Fruit fly (Drosophila melanogaster) whole organism, pupa: ENCODE results near the gene CG9500.

ENCODE experiments used
- CG17806 ChIP-seq: fragments of 200-800 bp; sonication (Bioruptor generic); optimal IDR thresholded peaks from 2 replicates; lab custom pipeline; 2018; ENCODE audit warnings: missing biosample characterization, mild to moderate bottlenecking, missing genetic modification characterization, moderate library complexity
- CG8301 ChIP-seq: fragments of 200-800 bp; sonication (Bioruptor generic); optimal IDR thresholded peaks from 2 replicates; lab custom pipeline; 2018; ENCODE audit warnings: missing biosample characterization, mild to moderate bottlenecking, missing genetic modification characterization
- CG9948 ChIP-seq: fragments of 200-800 bp; sonication (Bioruptor generic); optimal IDR thresholded peaks from 2 replicates; lab custom pipeline; 2018; ENCODE audit warnings: missing biosample characterization, mild to moderate bottlenecking, missing genetic modification characterization, moderate library complexity
- EcR ChIP-seq: fragments of 200-800 bp; sonication (Bioruptor generic); optimal IDR thresholded peaks from 3 replicates; lab custom pipeline; 2019; ENCODE audit warnings: missing biosample characterization, missing genetic modification characterization, mild to moderate bottlenecking, moderate library complexity, missing genetic modification reagents
- Pif1B ChIP-seq: fragments of 200-800 bp; sonication (Bioruptor generic); optimal IDR thresholded peaks from 3 replicates; lab custom pipeline; 2016; ENCODE audit warnings: missing biosample characterization, missing genetic modification characterization
- Snoo ChIP-seq: fragments of 200-800 bp; sonication (Bioruptor generic); optimal IDR thresholded peaks from 3 replicates; lab custom pipeline; 2017; ENCODE audit warnings: missing biosample characterization, mild to moderate bottlenecking, missing genetic modification characterization, inconsistent platforms
- gl ChIP-seq: fragments of 200-800 bp; sonication (Bioruptor generic); optimal IDR thresholded peaks from 2 replicates; lab custom pipeline; 2018; ENCODE audit warnings: missing biosample characterization, mild to moderate bottlenecking, missing genetic modification characterization
- rn ChIP-seq: fragments of 200-800 bp; sonication (Bioruptor generic); IDR thresholded peaks from 2 replicates; pipeline ENCODE4 v1.3.6; 2022; ENCODE audit warnings: missing biosample characterization, missing genetic modification characterization

DNA sequence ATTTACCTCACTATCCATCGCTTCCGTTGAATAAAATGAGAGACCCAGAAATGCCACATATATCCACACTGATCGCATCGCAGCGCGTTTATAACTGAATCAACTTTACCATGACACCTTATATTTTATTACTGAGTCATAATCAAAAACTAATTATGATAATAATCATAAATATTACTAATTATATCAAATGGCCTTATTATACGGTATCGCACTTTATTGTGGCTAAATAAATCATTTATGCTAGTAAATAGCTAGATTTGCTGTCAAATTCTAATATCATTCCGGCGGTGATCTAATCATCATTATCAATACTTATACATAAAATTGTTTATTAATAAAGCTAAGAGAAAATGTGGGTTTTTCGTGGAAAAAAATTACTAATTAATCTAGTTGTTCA lies at the start of gene CG9500:
- TF ChIP-seq CG8301 (tag; lab: Kevin White, UChicago) (no peak), rn (GFP tag; lab: Robert Waterston, UW) (no peak), CG9948 (tag; lab: Kevin White, UChicago) (no peak), Pif1B (GFP tag; lab: Kevin White, UChicago) (no peak), CG17806 (tag; lab: Kevin White, UChicago) (no peak), gl (tag; lab: Kevin White, UChicago) (no peak), EcR (GFP tag; lab: Kevin White, UChicago) (no peak), Snoo (no peak)
